Fruit fly (Drosophila melanogaster) whole organism, pupa: Measurements from ENCODE around the gene Ir87a.
A peak's percentile ranks its signal among the peaks of the same experiment; 100 is the strongest.

Experiments
- CG10348 ChIP-seq: fragments of 200-800 bp; sonication (Bioruptor generic); IDR thresholded peaks from 2 replicates; pipeline ENCODE4 v1.3.6; 2022; ENCODE audit warnings: missing biosample characterization, missing genetic modification characterization
- CG12605 ChIP-seq: fragments of 200-800 bp; sonication (Bioruptor generic); IDR thresholded peaks from 2 replicates; pipeline ENCODE4 v1.3.6; 2022; ENCODE audit warnings: missing biosample characterization, missing genetic modification characterization
- CG13204 ChIP-seq: fragments of 200-800 bp; sonication (Bioruptor generic); optimal IDR thresholded peaks from 2 replicates; lab custom pipeline; 2018; ENCODE audit warnings: missing biosample characterization, mild to moderate bottlenecking, missing genetic modification characterization, moderate library complexity
- CG14655 ChIP-seq: fragments of 200-800 bp; sonication (Bioruptor generic); optimal IDR thresholded peaks from 3 replicates; lab custom pipeline; 2017; ENCODE audit warnings: mild to moderate bottlenecking, missing biosample characterization, missing genetic modification reagents, missing genetic modification characterization
- CG15710 ChIP-seq: fragments of 200-800 bp; sonication (Bioruptor generic); optimal IDR thresholded peaks from 2 replicates; lab custom pipeline; 2018; ENCODE audit warnings: missing biosample characterization, mild to moderate bottlenecking, missing genetic modification characterization, moderate library complexity
- CG17806 ChIP-seq: fragments of 200-800 bp; sonication (Bioruptor generic); optimal IDR thresholded peaks from 2 replicates; lab custom pipeline; 2018; ENCODE audit warnings: missing biosample characterization, mild to moderate bottlenecking, missing genetic modification characterization, moderate library complexity
- CG32121 ChIP-seq: fragments of 200-800 bp; sonication (Bioruptor generic); IDR thresholded peaks from 2 replicates; pipeline ENCODE4 v1.3.6; 2022; ENCODE audit warnings: missing biosample characterization, missing genetic modification characterization
- CG34367 ChIP-seq: fragments of 200-800 bp; sonication (Bioruptor generic); optimal IDR thresholded peaks from 2 replicates; lab custom pipeline; 2018; ENCODE audit warnings: missing biosample characterization, mild to moderate bottlenecking, missing genetic modification characterization
- CG4496 ChIP-seq: fragments of 200-800 bp; sonication (Bioruptor generic); IDR thresholded peaks from 3 replicates; pipeline ENCODE4 v1.3.6; 2022; ENCODE audit warnings: missing biosample characterization, missing genetic modification characterization
- CG8159 ChIP-seq: fragments of 200-800 bp; sonication (Bioruptor generic); optimal IDR thresholded peaks from 3 replicates; lab custom pipeline; 2018; ENCODE audit warnings: missing biosample characterization, mild to moderate bottlenecking, missing genetic modification characterization, moderate library complexity
- CG8301 ChIP-seq: fragments of 200-800 bp; sonication (Bioruptor generic); optimal IDR thresholded peaks from 2 replicates; lab custom pipeline; 2018; ENCODE audit warnings: missing biosample characterization, mild to moderate bottlenecking, missing genetic modification characterization
- CG9948 ChIP-seq: fragments of 200-800 bp; sonication (Bioruptor generic); optimal IDR thresholded peaks from 2 replicates; lab custom pipeline; 2018; ENCODE audit warnings: missing biosample characterization, mild to moderate bottlenecking, missing genetic modification characterization, moderate library complexity
- D1 ChIP-seq: fragments of 200-800 bp; sonication (Bioruptor generic); optimal IDR thresholded peaks from 2 replicates; lab custom pipeline; 2018; ENCODE audit warnings: missing biosample characterization, mild to moderate bottlenecking, missing genetic modification characterization, moderate library complexity
- EcR ChIP-seq: fragments of 200-800 bp; sonication (Bioruptor generic); optimal IDR thresholded peaks from 3 replicates; lab custom pipeline; 2019; ENCODE audit warnings: missing biosample characterization, missing genetic modification characterization, mild to moderate bottlenecking, moderate library complexity, missing genetic modification reagents
- Ets98B ChIP-seq: fragments of 200-800 bp; sonication (Bioruptor generic); IDR thresholded peaks from 2 replicates; pipeline ENCODE4 v1.3.6; 2022; ENCODE audit warnings: missing biosample characterization, missing genetic modification characterization
- Pif1A ChIP-seq: fragments of 200-800 bp; sonication (Bioruptor generic); optimal IDR thresholded peaks from 3 replicates; lab custom pipeline; 2016; ENCODE audit warnings: missing biosample characterization, missing genetic modification characterization
- Pif1B ChIP-seq: fragments of 200-800 bp; sonication (Bioruptor generic); optimal IDR thresholded peaks from 3 replicates; lab custom pipeline; 2016; ENCODE audit warnings: missing biosample characterization, missing genetic modification characterization
- Snoo ChIP-seq: fragments of 200-800 bp; sonication (Bioruptor generic); optimal IDR thresholded peaks from 3 replicates; lab custom pipeline; 2017; ENCODE audit warnings: missing biosample characterization, mild to moderate bottlenecking, missing genetic modification characterization, inconsistent platforms
- fd96Ca ChIP-seq: fragments of 200-800 bp; sonication (Bioruptor generic); IDR thresholded peaks from 3 replicates; pipeline ENCODE4 v1.3.6; 2022; ENCODE audit warnings: missing biosample characterization, missing genetic modification characterization
- gl ChIP-seq: fragments of 200-800 bp; sonication (Bioruptor generic); optimal IDR thresholded peaks from 2 replicates; lab custom pipeline; 2018; ENCODE audit warnings: missing biosample characterization, mild to moderate bottlenecking, missing genetic modification characterization
- rn ChIP-seq: fragments of 200-800 bp; sonication (Bioruptor generic); IDR thresholded peaks from 2 replicates; pipeline ENCODE4 v1.3.6; 2022; ENCODE audit warnings: missing biosample characterization, missing genetic modification characterization

Ir87a gene

DNA sequence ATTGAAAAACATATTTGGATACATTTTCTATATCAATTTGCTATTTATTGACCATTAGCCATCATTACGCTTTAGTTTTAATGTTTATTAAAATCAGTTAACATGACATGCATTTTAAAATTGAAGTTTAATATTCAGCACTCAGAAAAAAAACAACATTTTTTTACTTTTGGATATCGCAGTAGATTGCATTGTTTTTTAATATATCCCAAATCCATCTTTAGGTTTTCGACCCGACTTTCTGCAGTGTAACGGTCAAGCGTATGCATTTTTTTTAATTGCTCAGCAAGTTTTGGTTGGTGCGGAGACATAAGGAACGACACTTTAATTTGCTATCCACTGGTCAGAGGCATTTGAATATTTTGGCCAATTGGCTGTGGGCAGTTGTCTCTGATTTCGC, 7.4 kb upstream of the Ir87a start:
- TF ChIP-seq Ets98B (GFP tag; lab: Robert Waterston, UW) (peak; percentile 32), CG32121 (GFP tag; lab: Robert Waterston, UW) (peak; percentile 18; the same call in 1 of the 2 replicates), CG15710 (no peak)

DNA sequence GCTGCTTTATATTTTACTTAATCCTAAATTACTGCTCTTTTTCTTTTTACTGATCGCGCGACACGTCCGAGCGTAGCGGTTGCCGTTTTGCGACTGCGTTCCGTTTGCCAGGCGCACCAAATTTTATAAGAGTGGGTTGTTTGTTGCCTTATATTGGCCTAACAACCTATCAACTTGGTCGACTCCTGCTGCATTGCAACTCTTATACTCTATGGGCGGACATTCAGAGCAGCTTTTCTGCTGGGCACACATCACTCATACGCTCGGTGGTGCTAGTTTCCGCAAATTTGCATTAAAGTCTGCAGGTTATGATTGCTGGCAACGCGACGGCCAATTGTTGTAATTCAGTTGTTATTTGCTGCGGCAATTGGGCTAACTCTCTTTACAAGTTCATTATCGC, 4.9 kb upstream of the Ir87a start, which contains the start of gene yellow-e:
yellow-e (minus strand) TSS at position 101 of the 400 bp plus-strand sequence.
- no peak for TF ChIP-seq rn
- no peak for TF ChIP-seq D1
- no peak for TF ChIP-seq CG9948 (tag; lab: Kevin White, UChicago)
- TF ChIP-seq CG4496 (GFP tag; lab: Robert Waterston, UW) = 0 out of 3 replicates have a peak, but pooled peaks have one; percentile 19
- no peak for TF ChIP-seq CG15710
- no peak for TF ChIP-seq CG17806 (tag; lab: Kevin White, UChicago)
- TF ChIP-seq, all 21 proteins: peak for 1

DNA sequence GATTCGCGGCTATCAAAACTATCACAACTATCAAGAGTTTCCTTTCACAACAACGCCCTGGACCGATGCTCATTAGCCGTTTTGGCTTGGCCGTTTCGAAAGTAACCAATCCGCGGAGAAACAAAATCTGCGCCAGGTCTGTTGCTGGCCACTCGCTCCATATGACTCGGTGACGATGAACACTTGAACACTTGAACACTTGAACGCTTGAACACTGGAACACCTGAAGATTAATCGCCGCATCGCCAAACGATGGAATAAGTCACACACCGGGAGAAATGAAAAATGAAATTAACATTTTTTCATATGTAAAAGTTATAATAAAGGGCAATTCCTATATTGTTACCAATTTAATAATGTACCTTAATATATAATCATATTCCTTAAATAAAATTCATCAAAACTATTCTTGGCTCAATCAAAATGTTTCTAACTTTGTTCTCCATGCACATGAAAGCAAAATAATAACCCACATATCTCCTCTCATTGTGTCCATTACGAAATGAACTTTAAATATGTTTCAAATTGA, 2.9 kb upstream of the Ir87a start:
- TF ChIP-seq CG8301 (no peak), Ets98B (GFP tag; lab: Robert Waterston, UW) (no peak)

DNA sequence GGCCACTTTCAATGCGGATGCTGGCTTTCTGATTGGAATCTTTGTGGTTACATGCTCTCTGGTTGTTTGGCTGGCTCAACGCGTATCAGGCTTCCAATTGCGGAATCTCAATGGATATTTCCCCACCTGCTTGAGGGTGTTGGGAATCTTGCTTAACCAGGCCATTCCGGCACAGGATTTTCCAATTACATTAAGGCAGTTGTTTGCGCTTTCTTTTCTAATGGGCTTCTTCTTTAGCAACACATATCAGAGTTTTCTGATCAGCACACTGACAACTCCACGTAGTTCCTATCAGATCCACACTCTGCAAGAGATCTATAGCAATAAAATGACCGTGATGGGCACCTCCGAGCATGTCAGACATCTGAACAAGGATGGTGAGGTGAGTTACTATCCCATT, 2.1 kb downstream of the Ir87a start:
- TF ChIP-seq CG8301 (no peak), gl (no peak), fd96Ca (GFP tag; lab: Robert Waterston, UW) (no peak), CG8159 (tag; lab: Kevin White, UChicago) (no peak), CG15710 (no peak), CG9948 (tag; lab: Kevin White, UChicago) (no peak), CG10348 (GFP tag; lab: Robert Waterston, UW) (no peak), Pif1B (GFP tag; lab: Kevin White, UChicago) (no peak), Pif1A (GFP tag; lab: Kevin White, UChicago) (no peak), CG14655 (GFP tag; lab: Kevin White, UChicago) (no peak), Ets98B (GFP tag; lab: Robert Waterston, UW) (no peak), CG32121 (GFP tag; lab: Robert Waterston, UW) (no peak), CG13204 (GFP tag; lab: Kevin White, UChicago) (no peak)

DNA sequence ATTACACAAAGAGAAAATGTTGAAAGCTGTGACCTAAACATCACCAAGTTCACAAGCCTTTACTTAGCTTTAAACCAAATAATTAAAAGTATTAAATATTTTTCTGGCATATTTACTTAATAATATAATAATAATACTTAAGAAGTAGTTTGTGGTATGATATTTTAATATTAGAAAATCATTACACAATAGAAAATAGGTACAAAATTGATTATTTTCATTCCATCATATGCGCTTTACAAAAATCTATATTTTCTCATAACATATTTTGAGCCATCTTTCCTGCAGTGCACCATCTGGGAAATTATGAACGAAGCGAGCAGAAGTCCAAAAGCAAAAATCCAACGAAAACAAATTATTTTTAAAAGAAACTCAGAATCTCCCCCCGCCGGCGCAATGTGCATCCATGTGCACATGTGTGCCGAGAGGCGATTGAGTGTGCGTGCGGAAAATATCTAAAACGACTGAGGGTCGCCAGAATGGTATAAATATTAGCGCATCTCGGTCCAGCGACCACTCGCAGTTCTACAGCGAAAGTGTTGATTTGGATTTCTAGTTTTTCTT, 5.5 kb downstream of the Ir87a start, which contains the start of gene Act87E:
Act87E (plus strand) TSS at position 514 of the 564 bp plus-strand sequence.
- TF ChIP-seq CG15710 (peak; percentile 52), gl (no peak), CG9948 (tag; lab: Kevin White, UChicago) (peak; percentile 59), CG34367 (tag; lab: Kevin White, UChicago) (peak; percentile 12), CG14655 (GFP tag; lab: Kevin White, UChicago) (peak; percentile 72), CG8159 (tag; lab: Kevin White, UChicago) (peak; percentile 68), CG8301 (peak; percentile 66), fd96Ca (GFP tag; lab: Robert Waterston, UW) (no peak), CG17806 (tag; lab: Kevin White, UChicago) (peak; percentile 12)

DNA sequence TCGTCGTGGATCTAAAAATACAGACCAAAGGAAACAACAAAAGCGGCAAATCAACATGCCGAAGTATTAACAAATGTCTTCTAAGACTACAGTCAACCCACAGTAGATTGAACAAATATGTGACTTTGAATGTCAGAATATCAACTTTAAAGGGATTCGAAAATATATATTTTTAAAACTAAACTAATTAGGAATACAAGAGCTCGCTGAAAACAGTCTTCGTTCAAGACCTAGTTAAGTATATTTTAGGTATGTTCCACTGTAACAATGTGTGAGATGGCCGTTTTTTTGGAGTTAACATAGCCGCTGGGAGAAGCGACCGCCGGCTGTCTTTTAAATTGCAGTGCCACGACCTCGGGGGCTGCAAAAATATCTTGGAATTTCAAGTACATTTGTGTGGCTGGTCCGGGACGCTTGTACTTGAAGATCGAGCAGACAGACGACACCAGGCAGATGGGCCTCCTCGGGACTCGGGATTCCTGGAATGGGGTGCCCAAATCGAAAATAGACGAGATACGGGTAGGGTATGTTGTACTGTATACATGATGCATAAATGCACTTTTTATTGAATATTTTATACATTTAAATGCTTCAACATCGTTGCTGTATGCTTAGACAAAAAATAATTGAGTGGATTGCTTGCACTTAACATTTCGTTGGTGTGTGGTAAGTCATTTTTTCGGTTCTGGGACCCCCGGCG, 8.4 kb downstream of the Ir87a start:
- TF ChIP-seq gl (no peak), CG34367 (tag; lab: Kevin White, UChicago) (peak; percentile 61), fd96Ca (GFP tag; lab: Robert Waterston, UW) (no peak), Pif1A (GFP tag; lab: Kevin White, UChicago) (peak; percentile 71), CG4496 (GFP tag; lab: Robert Waterston, UW) (peak; percentile 84), Pif1B (GFP tag; lab: Kevin White, UChicago) (peak; percentile 53), EcR (GFP tag; lab: Kevin White, UChicago) (no peak), CG9948 (tag; lab: Kevin White, UChicago) (peak; percentile 65), CG8159 (tag; lab: Kevin White, UChicago) (peak; percentile 66), CG13204 (GFP tag; lab: Kevin White, UChicago) (no peak), CG15710 (peak; percentile 60), Snoo (tag; lab: Kevin White, UChicago) (peak; percentile 35), CG8301 (peak; percentile 77), CG14655 (GFP tag; lab: Kevin White, UChicago) (peak; percentile 82), CG32121 (GFP tag; lab: Robert Waterston, UW) (peak; percentile 75), rn (0 out of 2 replicates have a peak, but pooled peaks have one; percentile 24), CG12605 (GFP tag; lab: Robert Waterston, UW) (peak; percentile 63), CG17806 (tag; lab: Kevin White, UChicago) (peak; percentile 75), Ets98B (GFP tag; lab: Robert Waterston, UW) (peak; percentile 70), CG10348 (GFP tag; lab: Robert Waterston, UW) (peak; percentile 40; the same call in 1 of the 2 replicates)
